Worm (Caenorhabditis elegans) whole organism, L3 larva: ENCODE data around the gene ppat-1.

ENCODE experiments used
- R02D3.7 ChIP-seq: fragments of 150-350 bp; optimal IDR thresholded peaks from 2 replicates; lab custom pipeline; 2014; ENCODE audit warnings: missing biosample characterization, missing genetic modification characterization
- ama-1 ChIP-seq: fragments of 150-350 bp; optimal IDR thresholded peaks from 2 replicates; lab custom pipeline; 2018
- ceh-82 ChIP-seq: fragments of 150-350 bp; optimal IDR thresholded peaks from 2 replicates; lab custom pipeline; 2014; ENCODE audit warnings: missing biosample characterization, missing genetic modification characterization
- ceh-9 ChIP-seq: sonication (generic microtip); optimal IDR thresholded peaks from 2 replicates; lab custom pipeline; 2018; ENCODE audit warnings: missing biosample characterization, missing genetic modification characterization
- egl-27 ChIP-seq: sonication (generic microtip); optimal IDR thresholded peaks from 4 replicates; lab custom pipeline; 2017; ENCODE audit warnings: missing biosample characterization, missing genetic modification reagents, missing genetic modification characterization
- elt-2 ChIP-seq: sonication (generic microtip); optimal IDR thresholded peaks from 2 replicates; lab custom pipeline; 2016; ENCODE audit warnings: missing genetic modification reagents, mild to moderate bottlenecking, missing genetic modification characterization, missing compliant biosample characterization
- elt-3 ChIP-seq, 3 experiments: fragments of 150-350 bp in 1 of 3; sonication (generic microtip) in 2 of 3; optimal IDR thresholded peaks; 2 replicates in 2 of 3; 4 replicates in 1 of 3; lab custom pipeline; 2014 to 2017; ENCODE audit warnings: missing biosample characterization in 3 of 3, missing genetic modification characterization in 3 of 3
- eor-1 ChIP-seq, 2 experiments: fragments of 150-350 bp; optimal IDR thresholded peaks; 2 replicates each; lab custom pipeline; 2014 to 2018; ENCODE audit warnings: missing biosample characterization in 2 of 2, missing genetic modification characterization in 2 of 2
- fkh-10 ChIP-seq: sonication (generic microtip); optimal IDR thresholded peaks from 2 replicates; lab custom pipeline; 2017; ENCODE audit warnings: missing biosample characterization, missing genetic modification reagents, missing genetic modification characterization
- fkh-2 ChIP-seq: fragments of 150-350 bp; optimal IDR thresholded peaks from 2 replicates; lab custom pipeline; 2014; ENCODE audit warnings: missing biosample characterization, missing genetic modification reagents, missing genetic modification characterization
- fos-1 ChIP-seq: fragments of 150-350 bp; optimal IDR thresholded peaks from 2 replicates; lab custom pipeline; 2014; ENCODE audit warnings: missing biosample characterization, missing genetic modification characterization
- hmg-11 ChIP-seq: sonication (generic microtip); optimal IDR thresholded peaks from 2 replicates; lab custom pipeline; 2016; ENCODE audit warnings: missing genetic modification characterization, missing compliant biosample characterization
- lin-15B ChIP-seq: fragments of 150-350 bp; optimal IDR thresholded peaks from 2 replicates; lab custom pipeline; 2014; ENCODE audit warnings: missing biosample characterization, missing genetic modification characterization
- lin-39 ChIP-seq: fragments of 150-350 bp; optimal IDR thresholded peaks from 2 replicates; lab custom pipeline; 2018; ENCODE audit warnings: missing biosample characterization, missing genetic modification reagents, missing genetic modification characterization
- lsy-12 ChIP-seq: sonication (generic microtip); optimal IDR thresholded peaks from 2 replicates; lab custom pipeline; 2016; ENCODE audit warnings: mild to moderate bottlenecking, missing genetic modification characterization, missing compliant biosample characterization
- mml-1 ChIP-seq: fragments of 150-350 bp; sonication (generic microtip); optimal IDR thresholded peaks from 3 replicates; lab custom pipeline; 2014; ENCODE audit warnings: missing biosample characterization, missing genetic modification characterization
- nfya-1 ChIP-seq: sonication (generic microtip); optimal IDR thresholded peaks from 2 replicates; lab custom pipeline; 2017; ENCODE audit warnings: missing genetic modification characterization, mild to moderate bottlenecking, missing compliant biosample characterization, antibody characterized with exemption, moderate library complexity; ENCODE audit not compliant: insufficient read depth
- nhr-11 ChIP-seq: fragments of 150-350 bp; optimal IDR thresholded peaks from 2 replicates; lab custom pipeline; 2014; ENCODE audit warnings: missing biosample characterization, missing genetic modification characterization
- nhr-12 ChIP-seq: fragments of 150-350 bp; optimal IDR thresholded peaks from 2 replicates; lab custom pipeline; 2014; ENCODE audit warnings: missing biosample characterization, missing genetic modification characterization
- nhr-23 ChIP-seq: fragments of 150-350 bp; optimal IDR thresholded peaks from 2 replicates; lab custom pipeline; 2014; ENCODE audit warnings: missing biosample characterization, missing genetic modification reagents, missing genetic modification characterization
- nhr-237 ChIP-seq: fragments of 150-350 bp; optimal IDR thresholded peaks from 2 replicates; lab custom pipeline; 2014; ENCODE audit warnings: missing biosample characterization, missing genetic modification characterization
- nhr-25 ChIP-seq: sonication (generic microtip); optimal IDR thresholded peaks from 2 replicates; lab custom pipeline; 2017; ENCODE audit warnings: missing biosample characterization, missing genetic modification characterization
- nhr-28 ChIP-seq: fragments of 150-350 bp; optimal IDR thresholded peaks from 2 replicates; lab custom pipeline; 2014; ENCODE audit warnings: missing biosample characterization, missing genetic modification characterization
- nhr-43 ChIP-seq: sonication (generic microtip); optimal IDR thresholded peaks from 2 replicates; lab custom pipeline; 2016; ENCODE audit warnings: mild to moderate bottlenecking, missing genetic modification characterization, missing compliant biosample characterization; ENCODE audit not compliant: poor library complexity, severe bottlenecking
- nhr-76 ChIP-seq: fragments of 150-350 bp; sonication (generic microtip); optimal IDR thresholded peaks from 5 replicates; lab custom pipeline; 2014; ENCODE audit warnings: missing biosample characterization, missing genetic modification characterization
- nhr-77 ChIP-seq: fragments of 150-350 bp; optimal IDR thresholded peaks from 2 replicates; lab custom pipeline; 2014; ENCODE audit warnings: missing biosample characterization, missing genetic modification characterization
- pqm-1 ChIP-seq: fragments of 150-350 bp; optimal IDR thresholded peaks from 2 replicates; lab custom pipeline; 2017; ENCODE audit warnings: missing biosample characterization, missing genetic modification characterization, inconsistent platforms
- sea-2 ChIP-seq: fragments of 150-350 bp; sonication (generic microtip); optimal IDR thresholded peaks from 4 replicates; lab custom pipeline; 2014; ENCODE audit warnings: missing biosample characterization, missing genetic modification reagents, missing genetic modification characterization
- skn-1 ChIP-seq: fragments of 150-350 bp; optimal IDR thresholded peaks from 2 replicates; lab custom pipeline; 2014; ENCODE audit warnings: missing biosample characterization, missing genetic modification characterization
- snpc-4 ChIP-seq: fragments of 150-350 bp; optimal IDR thresholded peaks from 2 replicates; lab custom pipeline; 2014; ENCODE audit warnings: missing biosample characterization, missing genetic modification characterization
- tbx-2 ChIP-seq: sonication (generic microtip); optimal IDR thresholded peaks from 2 replicates; lab custom pipeline; 2016; ENCODE audit warnings: mild to moderate bottlenecking, missing genetic modification characterization, missing compliant biosample characterization
- unc-39 ChIP-seq: sonication (generic microtip); optimal IDR thresholded peaks from 4 replicates; lab custom pipeline; 2017; ENCODE audit warnings: missing biosample characterization, missing genetic modification characterization
- unc-62 ChIP-seq: fragments of 150-350 bp; sonication (generic microtip); optimal IDR thresholded peaks from 4 replicates; lab custom pipeline; 2014; ENCODE audit warnings: missing biosample characterization, missing genetic modification reagents, missing genetic modification characterization
- ztf-4 ChIP-seq: fragments of 150-350 bp; optimal IDR thresholded peaks from 2 replicates; lab custom pipeline; 2014; ENCODE audit warnings: missing biosample characterization, missing genetic modification characterization

The ppat-1 gene

ce11 chrIII:4693695-4694094, 4.6 kb downstream of the ppat-1 start, which contains the start of gene T04A8.8:
Gene T04A8.8 (plus strand): TSS chrIII:4693995.
- no peak for TF ChIP-seq ztf-4 (tag; lab: Kevin White, UChicago)

ce11 chrIII:4695057-4695456, 6.0 kb downstream of the ppat-1 start, which contains the start of gene T04A8.7:
Gene T04A8.7 (plus strand): TSS chrIII:4695357.
- TF ChIP-seq elt-2 (tag; lab: Kevin White, UChicago) (no peak), lin-15B (tag; lab: Kevin White, UChicago) (no peak), ama-1 (lab: Kevin White, UChicago) (no peak), lsy-12 (tag; lab: Kevin White, UChicago) (no peak), snpc-4 (tag; lab: Kevin White, UChicago) (no peak), nhr-76 (tag; lab: Kevin White, UChicago) (no peak), sea-2 (GFP tag; lab: Kevin White, UChicago) (no peak), nhr-11 (tag; lab: Kevin White, UChicago) (no peak), nhr-77 (tag; lab: Kevin White, UChicago) (no peak), egl-27 (tag; lab: Kevin White, UChicago) (no peak), nhr-43 (tag; lab: Kevin White, UChicago) (no peak), fkh-2 (no peak), unc-62 (GFP tag; lab: Kevin White, UChicago) (no peak), tbx-2 (tag; lab: Kevin White, UChicago) (no peak), eor-1 (tag; optimal IDR thresholded peaks at IDR 0.05; lab: Kevin White, UChicago) (no peak), ceh-9 (no peak)

- TF ChIP-seq hmg-11 (no peak), fos-1 (tag; lab: Kevin White, UChicago) (no peak), lin-15B (tag; lab: Kevin White, UChicago) (no peak), elt-3 (tag; optimal IDR thresholded peaks at IDR 0.05; lab: Kevin White, UChicago) (no peak), unc-39 (tag; lab: Kevin White, UChicago) (no peak), tbx-2 (tag; lab: Kevin White, UChicago) (no peak), nhr-237 (tag; lab: Kevin White, UChicago) (no peak), nhr-23 (no peak), nhr-76 (tag; lab: Kevin White, UChicago) (no peak)
Measured at ce11 chrIII:4696903-4697302, 7.8 kb downstream of the ppat-1 start.

- TF ChIP-seq pqm-1 (no peak), fos-1 (tag; lab: Kevin White, UChicago) (no peak), fkh-2 (no peak), nhr-28 (tag; lab: Kevin White, UChicago) (no peak), nhr-12 (no peak), nhr-237 (tag; lab: Kevin White, UChicago) (no peak), nhr-77 (tag; lab: Kevin White, UChicago) (no peak), elt-3 (tag; optimal IDR thresholded peaks at IDR 0.05; lab: Kevin White, UChicago) (no peak), nhr-25 (no peak), ceh-82 (tag; lab: Kevin White, UChicago) (no peak), R02D3.7 (no peak), mml-1 (tag; lab: Kevin White, UChicago) (no peak)
Measured at ce11 chrIII:4697819-4698218, 8.7 kb downstream of the ppat-1 start, which contains the start of gene dnj-18. Gene dnj-18 (plus strand): TSS chrIII:4698119.

ce11 chrIII:4699922-4700321, 10.8 kb downstream of the ppat-1 start, which contains the start of gene sel-13:
Gene sel-13 (minus strand): TSS chrIII:4700224.
- TF ChIP-seq lin-39 (tag; lab: Kevin White, UChicago): no peak
- TF ChIP-seq fkh-10 (GFP tag; lab: Kevin White, UChicago): no peak
- TF ChIP-seq fos-1 (tag; lab: Kevin White, UChicago): no peak
- TF ChIP-seq skn-1: no peak

- TF ChIP-seq lin-15B (tag; lab: Kevin White, UChicago): peak; percentile 43
- TF ChIP-seq tbx-2 (tag; lab: Kevin White, UChicago): no peak
- TF ChIP-seq nhr-23: peak; percentile 12
- no peak for TF ChIP-seq unc-62 (GFP tag; lab: Kevin White, UChicago)
- TF ChIP-seq nfya-1 (tag; lab: Kevin White, UChicago): peak; percentile 53
- TF ChIP-seq ceh-82 (tag; lab: Kevin White, UChicago): no peak
Measured at ce11 chrIII:4703932-4704454, 14.9 kb downstream of the ppat-1 start, which contains the start of the genes clp-2 and mrpl-16. Gene clp-2 (minus strand): TSS chrIII:4704025. Gene mrpl-16 (plus strand): TSS chrIII:4704404.
